Fruit fly (Drosophila melanogaster) Kc167 (cell line): ENCODE data around the gene CG33688.

Experiments used
- Myc ChIP-seq: fragments of >200 bp; optimal IDR thresholded peaks from 2 replicates; lab custom pipeline; 2017; ENCODE audit warnings: missing external identifiers
- insv ChIP-seq: fragments of >200 bp; optimal IDR thresholded peaks from 3 replicates; lab custom pipeline; 2018; ENCODE audit warnings: missing external identifiers
- psq ChIP-seq: fragments of >200 bp; optimal IDR thresholded peaks from 2 replicates; lab custom pipeline; 2017; ENCODE audit warnings: missing external identifiers

dm6 chr3L:16195476-16195958, 3.5 kb upstream of the CG33688 start:
- no peak for TF ChIP-seq psq
- no peak for TF ChIP-seq Myc (lab: Kevin White, UChicago)
- TF ChIP-seq insv (lab: Kevin White, UChicago) = no peak
